Fruit fly (Drosophila melanogaster): ENCODE data around the gene side-VII.

- no peak for TF ChIP-seq Sox102F (GFP tag; optimal IDR thresholded peaks at IDR 0.05)
- TF ChIP-seq CG31627 (GFP tag; optimal IDR thresholded peaks at IDR 0.05): no peak
- no peak for TF ChIP-seq Hr39 (GFP tag; optimal IDR thresholded peaks at IDR 0.05)
- no peak for TF ChIP-seq Gug (GFP tag; IDR thresholded peaks at IDR 0.05)
Measured at dm6 chr3R:9725121-9725956, 14.4 kb downstream of the side-VII start, which contains the start of gene hyd.
